Worm (Caenorhabditis elegans): Measurements from ENCODE around the gene srp-3.

Gene srp-3

ce11 chrV:1921321-1921720 is 12.7 kb downstream of the srp-3 start, which contains the start of gene gst-37:
Gene gst-37 (plus strand): TSS chrV:1921621.
- TF ChIP-seq tbx-37 (GFP tag; conservative IDR thresholded peaks at IDR 0.05) (no peak), ets-7 (tag; optimal IDR thresholded peaks at IDR 0.05) (no peak), ama-1 (optimal IDR thresholded peaks at IDR 0.05) (no peak), aly-1 (tag; optimal IDR thresholded peaks at IDR 0.05) (no peak), hnd-1 (tag; optimal IDR thresholded peaks at IDR 0.05) (no peak), ceh-13 (GFP tag; optimal IDR thresholded peaks at IDR 0.05) (no peak), B0310.2 (tag; optimal IDR thresholded peaks at IDR 0.05) (no peak), tra-4 (tag; optimal IDR thresholded peaks at IDR 0.05) (no peak), scrt-1 (GFP tag; IDR thresholded peaks at IDR 0.05) (no peak), flt-1 (GFP tag; IDR thresholded peaks at IDR 0.05) (no peak), pes-1 (GFP tag; IDR thresholded peaks at IDR 0.05) (no peak), sea-1 (GFP tag; conservative IDR thresholded peaks at IDR 0.05) (no peak), hmbx-1 (tag; optimal IDR thresholded peaks at IDR 0.05) (no peak), F13C5.2 (tag; optimal IDR thresholded peaks at IDR 0.05) (no peak)

ce11 chrV:1925487-1925886 is 16.8 kb downstream of the srp-3 start, which contains the start of gene T06A1.1:
Gene T06A1.1 (minus strand): TSS chrV:1925587.
- no peak for TF ChIP-seq B0310.2 (tag; optimal IDR thresholded peaks at IDR 0.05)
- TF ChIP-seq ama-1 (optimal IDR thresholded peaks at IDR 0.05) = no peak
- no peak for TF ChIP-seq hnd-1 (tag; optimal IDR thresholded peaks at IDR 0.05)
- TF ChIP-seq aly-1 (tag; optimal IDR thresholded peaks at IDR 0.05) = no peak
- no peak for TF ChIP-seq sea-1 (GFP tag; conservative IDR thresholded peaks at IDR 0.05)
- no peak for TF ChIP-seq tbx-37 (GFP tag; conservative IDR thresholded peaks at IDR 0.05)
- TF ChIP-seq tbx-11 (GFP tag; IDR thresholded peaks at IDR 0.05) = no peak
- TF ChIP-seq tra-4 (tag; optimal IDR thresholded peaks at IDR 0.05) = no peak
- TF ChIP-seq F13C5.2 (tag; optimal IDR thresholded peaks at IDR 0.05) = no peak
- TF ChIP-seq pes-1 (GFP tag; IDR thresholded peaks at IDR 0.05) = no peak
- TF ChIP-seq hmg-4 (GFP tag; optimal IDR thresholded peaks at IDR 0.05) = no peak
- no peak for TF ChIP-seq ets-7 (tag; optimal IDR thresholded peaks at IDR 0.05)

- no peak for TF ChIP-seq aly-1 (tag; optimal IDR thresholded peaks at IDR 0.05)
- no peak for TF ChIP-seq tbx-37 (GFP tag; conservative IDR thresholded peaks at IDR 0.05)
- no peak for TF ChIP-seq ets-7 (tag; optimal IDR thresholded peaks at IDR 0.05)
Observed at ce11 chrV:1927015-1927414, 18.4 kb downstream of the srp-3 start, which contains the start of gene T06A1.5. Gene T06A1.5 (plus strand): TSS chrV:1927223.

ce11 chrV:1928473-1928872 is 19.8 kb downstream of the srp-3 start:
- TF ChIP-seq hnd-1 (tag; optimal IDR thresholded peaks at IDR 0.05) (no peak), B0310.2 (tag; optimal IDR thresholded peaks at IDR 0.05) (no peak), aly-1 (tag; optimal IDR thresholded peaks at IDR 0.05) (no peak), hmbx-1 (tag; optimal IDR thresholded peaks at IDR 0.05) (no peak), ceh-13 (GFP tag; optimal IDR thresholded peaks at IDR 0.05) (no peak), pes-1 (GFP tag; IDR thresholded peaks at IDR 0.05) (no peak), ama-1 (optimal IDR thresholded peaks at IDR 0.05) (no peak), hmg-4 (GFP tag; optimal IDR thresholded peaks at IDR 0.05) (no peak), flt-1 (GFP tag; IDR thresholded peaks at IDR 0.05) (no peak), tbx-37 (GFP tag; conservative IDR thresholded peaks at IDR 0.05) (no peak), sea-1 (GFP tag; conservative IDR thresholded peaks at IDR 0.05) (no peak), tbx-11 (GFP tag; IDR thresholded peaks at IDR 0.05) (no peak), tra-4 (tag; optimal IDR thresholded peaks at IDR 0.05) (no peak), ceh-36 (tag; optimal IDR thresholded peaks at IDR 0.05) (no peak), F13C5.2 (tag; optimal IDR thresholded peaks at IDR 0.05) (no peak), scrt-1 (GFP tag; IDR thresholded peaks at IDR 0.05) (no peak)

- TF ChIP-seq sea-1 (GFP tag; conservative IDR thresholded peaks at IDR 0.05) = no peak
- no peak for TF ChIP-seq tra-4 (tag; optimal IDR thresholded peaks at IDR 0.05)
- no peak for TF ChIP-seq pes-1 (GFP tag; IDR thresholded peaks at IDR 0.05)
- no peak for TF ChIP-seq ets-7 (tag; optimal IDR thresholded peaks at IDR 0.05)
- no peak for TF ChIP-seq tbx-11 (GFP tag; IDR thresholded peaks at IDR 0.05)
- no peak for TF ChIP-seq B0310.2 (tag; optimal IDR thresholded peaks at IDR 0.05)
- no peak for TF ChIP-seq ama-1 (optimal IDR thresholded peaks at IDR 0.05)
- TF ChIP-seq hmg-4 (GFP tag; optimal IDR thresholded peaks at IDR 0.05) = no peak
Observed at ce11 chrV:1935494-1935893, 26.9 kb downstream of the srp-3 start.

- no peak for TF ChIP-seq ets-7 (tag; optimal IDR thresholded peaks at IDR 0.05)
- no peak for TF ChIP-seq sea-1 (GFP tag; conservative IDR thresholded peaks at IDR 0.05)
- TF ChIP-seq tra-4 (tag; optimal IDR thresholded peaks at IDR 0.05) = no peak
- TF ChIP-seq B0310.2 (tag; optimal IDR thresholded peaks at IDR 0.05) = no peak
- no peak for TF ChIP-seq aly-1 (tag; optimal IDR thresholded peaks at IDR 0.05)
- TF ChIP-seq pes-1 (GFP tag; IDR thresholded peaks at IDR 0.05) = no peak
- TF ChIP-seq ceh-36 (tag; optimal IDR thresholded peaks at IDR 0.05) = no peak
- TF ChIP-seq ama-1 (optimal IDR thresholded peaks at IDR 0.05) = no peak
Observed at ce11 chrV:1937963-1938362, 29.3 kb downstream of the srp-3 start, which contains the start of gene glb-25. Gene glb-25 (plus strand): TSS chrV:1938263.

- TF ChIP-seq F13C5.2 (tag; optimal IDR thresholded peaks at IDR 0.05) = no peak
- no peak for TF ChIP-seq ceh-36 (tag; optimal IDR thresholded peaks at IDR 0.05)
- no peak for TF ChIP-seq hmg-4 (GFP tag; optimal IDR thresholded peaks at IDR 0.05)
- no peak for TF ChIP-seq tbx-11 (GFP tag; IDR thresholded peaks at IDR 0.05)
- TF ChIP-seq pes-1 (GFP tag; IDR thresholded peaks at IDR 0.05) = no peak
- no peak for TF ChIP-seq B0310.2 (tag; optimal IDR thresholded peaks at IDR 0.05)
- TF ChIP-seq sea-1 (GFP tag; conservative IDR thresholded peaks at IDR 0.05) = no peak
- no peak for TF ChIP-seq ets-7 (tag; optimal IDR thresholded peaks at IDR 0.05)
- no peak for TF ChIP-seq hmbx-1 (tag; optimal IDR thresholded peaks at IDR 0.05)
- TF ChIP-seq ama-1 (optimal IDR thresholded peaks at IDR 0.05) = no peak
- no peak for TF ChIP-seq scrt-1 (GFP tag; IDR thresholded peaks at IDR 0.05)
- no peak for TF ChIP-seq tra-4 (tag; optimal IDR thresholded peaks at IDR 0.05)
- TF ChIP-seq hnd-1 (tag; optimal IDR thresholded peaks at IDR 0.05) = no peak
- no peak for TF ChIP-seq aly-1 (tag; optimal IDR thresholded peaks at IDR 0.05)
- no peak for TF ChIP-seq flt-1 (GFP tag; IDR thresholded peaks at IDR 0.05)
- no peak for TF ChIP-seq tbx-37 (GFP tag; conservative IDR thresholded peaks at IDR 0.05)
- TF ChIP-seq ceh-13 (GFP tag; optimal IDR thresholded peaks at IDR 0.05) = no peak
Observed at ce11 chrV:1940472-1941221, 32.0 kb downstream of the srp-3 start.
